Worm (Caenorhabditis elegans) whole organism, L4/young adult: Measurements from ENCODE around the gene otpl-1.

Source experiments
- dao-5 ChIP-seq: sonication (generic microtip); optimal IDR thresholded peaks from 2 replicates; lab custom pipeline; 2016; ENCODE audit warnings: missing genotype, missing genetic modification characterization, moderate library complexity, missing compliant biosample characterization
- him-1 ChIP-seq: sonication (generic microtip); optimal IDR thresholded peaks from 2 replicates; lab custom pipeline; 2016; ENCODE audit warnings: missing genotype, missing genetic modification reagents, missing genetic modification characterization, missing compliant biosample characterization

ce11 chrIV:3547500-3547899 is 21.3 kb upstream of the otpl-1 start, which contains the start of gene nstp-6:
- TF ChIP-seq dao-5 (tag; lab: Kevin White, UChicago) (no peak), him-1 (tag; lab: Kevin White, UChicago) (no peak)
